Worm (Caenorhabditis elegans): Measurements from ENCODE around the gene emb-1.

emb-1 gene

DNA sequence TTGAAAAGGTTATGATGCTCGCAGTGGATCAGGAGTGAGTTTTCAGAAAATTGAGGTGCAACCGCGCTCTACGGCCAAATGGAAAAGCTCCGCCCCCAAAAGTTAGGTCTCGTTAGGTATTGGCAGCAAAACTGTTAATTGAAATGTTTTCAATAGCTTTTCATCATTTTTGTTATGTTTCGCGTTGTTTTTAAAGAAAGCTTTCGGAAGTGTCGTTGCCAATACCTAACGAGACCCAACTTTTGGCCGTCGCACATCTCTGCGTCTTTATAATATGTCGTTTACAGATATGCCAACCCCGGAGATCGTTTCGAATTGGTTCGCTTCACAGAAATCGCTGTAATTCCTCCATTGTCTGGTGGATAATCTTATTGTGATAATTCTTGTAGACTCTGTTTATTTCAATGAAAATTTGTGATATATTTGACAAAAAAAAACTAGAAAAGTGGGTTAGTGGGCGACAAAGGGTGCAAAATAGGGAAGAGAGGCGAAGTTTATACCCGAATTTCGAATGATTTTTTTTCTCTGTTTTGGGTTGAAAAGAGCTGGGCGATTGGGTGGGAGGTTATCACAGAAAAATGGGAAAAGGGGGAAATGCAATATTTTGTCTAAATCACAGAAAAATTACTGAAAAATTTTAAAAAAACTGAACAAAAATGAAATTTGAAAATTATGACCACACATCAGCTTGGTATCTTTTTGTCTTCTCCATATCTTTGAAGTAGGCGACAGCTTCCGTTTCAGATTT lies 23.2 kb downstream of the emb-1 start (continued):
- TF ChIP-seq Y5F2A.4 (GFP tag; optimal IDR thresholded peaks at IDR 0.05) (no peak), F49E8.2 (tag; optimal IDR thresholded peaks at IDR 0.05; ENCODE audit: borderline replicate concordance) (no peak), nhr-237 (tag; optimal IDR thresholded peaks at IDR 0.05) (no peak), mes-2 (tag; optimal IDR thresholded peaks at IDR 0.05; ENCODE audit: poor library complexity, severe bottlenecking) (no peak), ZK546.5 (tag; optimal IDR thresholded peaks at IDR 0.05) (no peak), T26A8.4 (GFP tag; IDR thresholded peaks at IDR 0.05) (peak; percentile 71), mdt-29 (GFP tag; IDR thresholded peaks at IDR 0.05) (no peak; the same call in 1 of the 2 replicates), ztf-7 (tag; optimal IDR thresholded peaks at IDR 0.05) (no peak), ama-1 (optimal IDR thresholded peaks at IDR 0.05) (peak; percentile 55), fkh-10 (GFP tag; optimal IDR thresholded peaks at IDR 0.05) (no peak), nhr-10 (tag; optimal IDR thresholded peaks at IDR 0.05) (no peak), nhr-77 (tag; optimal IDR thresholded peaks at IDR 0.05) (peak; percentile 0), nhr-42 (GFP tag; IDR thresholded peaks at IDR 0.05) (0 out of 2 replicates have a peak, but pooled peaks have one; percentile 4), lin-13 (GFP tag; optimal IDR thresholded peaks at IDR 0.05) (peak; percentile 54), dmd-9 (GFP tag; IDR thresholded peaks at IDR 0.05) (no peak), daf-12 (tag; optimal IDR thresholded peaks at IDR 0.05) (no peak), zip-11 (GFP tag; IDR thresholded peaks at IDR 0.05) (no peak), ceh-44 (GFP tag; IDR thresholded peaks at IDR 0.05) (no peak), egl-27 (tag; optimal IDR thresholded peaks at IDR 0.05) (no peak), ZK337.2 (GFP tag; IDR thresholded peaks at IDR 0.05) (no peak), ztf-11 (tag; optimal IDR thresholded peaks at IDR 0.05) (no peak), duxl-1 (tag; optimal IDR thresholded peaks at IDR 0.05; ENCODE audit: poor library complexity) (peak; percentile 66), nhr-11 (tag; optimal IDR thresholded peaks at IDR 0.05) (no peak), dmd-6 (GFP tag; IDR thresholded peaks at IDR 0.05) (peak; percentile 57), zfp-3 (GFP tag; conservative IDR thresholded peaks at IDR 0.05) (peak; percentile 90), nhr-6 (tag; optimal IDR thresholded peaks at IDR 0.05) (peak; percentile 38), nhr-76 (tag; optimal IDR thresholded peaks at IDR 0.05) (no peak), fos-1 (tag; optimal IDR thresholded peaks at IDR 0.05) (no peak), daf-19 (GFP tag; conservative IDR thresholded peaks at IDR 0.05) (0 out of 2 replicates have a peak, but pooled peaks have one; percentile 25), F44E2.7 (GFP tag; IDR thresholded peaks at IDR 0.05) (no peak), R02D3.7 (tag; optimal IDR thresholded peaks at IDR 0.05) (no peak), hmg-1.1 (GFP tag; IDR thresholded peaks at IDR 0.05) (peak; percentile 29; the same call in 1 of the 2 replicates), php-3 (GFP tag; IDR thresholded peaks at IDR 0.05) (no peak)

DNA sequence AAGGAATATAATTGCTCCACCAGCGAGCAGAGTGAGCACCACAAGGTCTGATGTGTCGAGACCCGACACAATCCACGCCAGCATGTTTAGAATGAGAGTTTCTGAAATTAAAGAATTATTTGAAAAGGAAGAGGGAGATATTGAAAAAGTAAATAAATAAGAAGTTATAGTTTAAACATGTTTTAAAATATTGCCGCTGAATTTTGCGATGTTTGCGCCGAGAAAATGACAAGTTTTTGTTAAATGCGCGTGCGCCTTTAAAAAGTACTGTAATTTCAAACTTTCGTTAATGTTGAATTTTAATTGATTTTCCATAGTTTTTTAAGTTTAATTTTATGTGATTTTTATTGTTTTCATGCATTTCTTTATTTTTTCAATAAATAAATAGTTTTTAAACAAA lies 26.3 kb downstream of the emb-1 start, which contains the start of gene emb-8:
emb-8 (minus strand) TSS at position 101 of the 400 bp plus-strand sequence.
- TF ChIP-seq skn-1 (tag; optimal IDR thresholded peaks at IDR 0.05) (no peak), pha-4 (GFP tag; IDR thresholded peaks at IDR 0.05) (0 out of 2 replicates have a peak, but pooled peaks have one; percentile 31), pha-4 (tag; optimal IDR thresholded peaks at IDR 0.05) (no peak)

DNA sequence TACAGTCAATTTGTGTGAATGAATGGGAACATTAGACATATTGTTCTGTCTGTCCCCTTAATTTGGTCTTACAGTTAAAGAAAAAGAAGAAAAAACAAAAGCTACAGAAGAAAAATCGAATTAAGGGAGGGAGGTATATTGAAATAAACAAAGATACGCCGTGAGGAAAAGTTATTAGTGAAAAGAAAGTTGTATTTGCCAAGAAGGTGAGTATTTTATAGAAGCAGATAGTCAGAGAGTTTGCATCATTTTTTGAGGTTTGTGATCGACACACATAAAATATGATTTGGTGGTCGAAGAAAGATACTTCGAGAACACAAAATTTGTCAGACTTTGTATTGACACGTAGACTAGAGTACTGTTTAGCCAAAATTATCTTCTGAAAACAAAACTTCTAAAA lies 27.1 kb downstream of the emb-1 start:
- TF ChIP-seq pqm-1 (tag; optimal IDR thresholded peaks at IDR 0.05) (peak; percentile 75), daf-12 (tag; optimal IDR thresholded peaks at IDR 0.05) (no peak), nhr-28 (tag; optimal IDR thresholded peaks at IDR 0.05) (peak; percentile 96), nhr-77 (tag; optimal IDR thresholded peaks at IDR 0.05) (peak; percentile 71), dmd-9 (GFP tag; IDR thresholded peaks at IDR 0.05) (no peak), lsy-2 (tag; optimal IDR thresholded peaks at IDR 0.05) (peak in 1 of 2 experiments; percentile 28), daf-16 (GFP tag; optimal IDR thresholded peaks at IDR 0.05) (no peak), daf-16 (tag; optimal IDR thresholded peaks at IDR 0.05) (peak; percentile 13), unc-62 (GFP tag; optimal IDR thresholded peaks at IDR 0.05 in 1 of 2) (peak in 1 of 2 experiments; percentile 38), unc-62 (tag; optimal IDR thresholded peaks at IDR 0.05) (no peak), mep-1 (tag; optimal IDR thresholded peaks at IDR 0.05) (peak; percentile 8), mxl-2 (GFP tag; conservative IDR thresholded peaks at IDR 0.05) (no peak), ztf-7 (tag; optimal IDR thresholded peaks at IDR 0.05) (peak; percentile 4), T20F7.1 (GFP tag; optimal IDR thresholded peaks at IDR 0.05) (peak; percentile 19), ceh-82 (tag; optimal IDR thresholded peaks at IDR 0.05) (no peak), lim-7 (GFP tag; IDR thresholded peaks at IDR 0.05) (0 out of 2 replicates have a peak, but pooled peaks have one; percentile 34), lin-13 (GFP tag; optimal IDR thresholded peaks at IDR 0.05) (no peak), zip-2 (tag; optimal IDR thresholded peaks at IDR 0.05) (no peak), dmd-6 (GFP tag; IDR thresholded peaks at IDR 0.05) (peak; percentile 34; the same call in 1 of the 2 replicates), lin-15B (tag; optimal IDR thresholded peaks at IDR 0.05) (no peak)

Measured in whole organism, L4 larva.